Worm (Caenorhabditis elegans) whole organism, midembryonic: ENCODE measurements around the gene R08C7.8.

Experiments
- T22C8.4 ChIP-seq: fragments of 200-800 bp; sonication (Bioruptor generic); IDR thresholded peaks from 2 replicates; pipeline ENCODE4 v1.3.6; 2022; ENCODE audit warnings: missing genetic modification characterization, missing compliant biosample characterization
- cog-1 ChIP-seq: sonication (generic microtip); optimal IDR thresholded peaks from 2 replicates; lab custom pipeline; 2016; ENCODE audit warnings: missing genetic modification characterization, missing compliant biosample characterization
- flt-1 ChIP-seq: fragments of 200-800 bp; sonication (Bioruptor generic); IDR thresholded peaks from 2 replicates; pipeline ENCODE4 v1.3.6; 2022; ENCODE audit warnings: missing genetic modification characterization, missing compliant biosample characterization
- klf-2 ChIP-seq: fragments of 200-800 bp; sonication (Bioruptor generic); conservative IDR thresholded peaks from 2 replicates; pipeline ENCODE4 v1.3.6; 2022; ENCODE audit warnings: missing genetic modification reagents, missing genetic modification characterization, missing compliant biosample characterization
- med-1 ChIP-seq: sonication (generic microtip); optimal IDR thresholded peaks from 2 replicates; lab custom pipeline; 2017; ENCODE audit warnings: missing genetic modification characterization, mild to moderate bottlenecking, missing compliant biosample characterization, antibody characterized with exemption, missing genetic modification reagents; ENCODE audit not compliant: insufficient read depth
- ref-1 ChIP-seq: fragments of 200-800 bp; sonication (Bioruptor generic); conservative IDR thresholded peaks from 2 replicates; pipeline ENCODE4 v1.3.6; 2022; ENCODE audit warnings: missing genetic modification reagents, missing genetic modification characterization, missing compliant biosample characterization
- tab-1 ChIP-seq: fragments of 200-800 bp; sonication (Bioruptor generic); IDR thresholded peaks from 2 replicates; pipeline ENCODE4 v1.3.6; 2022; ENCODE audit warnings: missing genetic modification characterization, missing compliant biosample characterization
- ztf-23 ChIP-seq: fragments of 200-800 bp; sonication (Bioruptor generic); IDR thresholded peaks from 2 replicates; pipeline ENCODE4 v1.3.6; 2022; ENCODE audit warnings: missing genetic modification reagents, missing genetic modification characterization, missing compliant biosample characterization
- ztf-29 ChIP-seq: fragments of 200-800 bp; sonication (Bioruptor generic); IDR thresholded peaks from 2 replicates; pipeline ENCODE4 v1.3.6; 2022; ENCODE audit warnings: missing genetic modification reagents, missing genetic modification characterization, missing compliant biosample characterization

The R08C7.8 gene

ce11 chrIV:4441077-4441476 lies 6.7 kb upstream of the R08C7.8 start, which contains the start of gene fbxb-75:
fbxb-75 (minus strand) TSS chrIV:4441177.
- TF ChIP-seq ztf-29 (GFP tag; lab: Robert Waterston, UW) (no peak), T22C8.4 (GFP tag; lab: Robert Waterston, UW) (no peak), cog-1 (no peak), tab-1 (GFP tag; lab: Robert Waterston, UW) (no peak), med-1 (GFP tag; lab: Kevin White, UChicago) (no peak), klf-2 (GFP tag; lab: Robert Waterston, UW) (no peak), flt-1 (GFP tag; lab: Robert Waterston, UW) (no peak), ztf-23 (GFP tag; lab: Robert Waterston, UW) (no peak), ref-1 (GFP tag; lab: Robert Waterston, UW) (no peak)

ce11 chrIV:4439190-4439589 lies 4.8 kb upstream of the R08C7.8 start, which contains the start of gene fbxb-74:
fbxb-74 (minus strand) TSS chrIV:4439290.
- TF ChIP-seq tab-1 (GFP tag; lab: Robert Waterston, UW) = no peak
- no peak for TF ChIP-seq T22C8.4 (GFP tag; lab: Robert Waterston, UW)
- no peak for TF ChIP-seq klf-2 (GFP tag; lab: Robert Waterston, UW)
- TF ChIP-seq ztf-23 (GFP tag; lab: Robert Waterston, UW) = no peak
- no peak for TF ChIP-seq med-1 (GFP tag; lab: Kevin White, UChicago)
- TF ChIP-seq cog-1 = no peak
- no peak for TF ChIP-seq ref-1 (GFP tag; lab: Robert Waterston, UW)
- no peak for TF ChIP-seq ztf-29 (GFP tag; lab: Robert Waterston, UW)
- no peak for TF ChIP-seq flt-1 (GFP tag; lab: Robert Waterston, UW)

ce11 chrIV:4437825-4438224 lies 3.5 kb upstream of the R08C7.8 start:
- TF ChIP-seq ztf-23 (GFP tag; lab: Robert Waterston, UW) (no peak), T22C8.4 (GFP tag; lab: Robert Waterston, UW) (no peak), ref-1 (GFP tag; lab: Robert Waterston, UW) (no peak), ztf-29 (GFP tag; lab: Robert Waterston, UW) (no peak), tab-1 (GFP tag; lab: Robert Waterston, UW) (no peak), med-1 (GFP tag; lab: Kevin White, UChicago) (no peak), flt-1 (GFP tag; lab: Robert Waterston, UW) (no peak), klf-2 (GFP tag; lab: Robert Waterston, UW) (no peak)

ce11 chrIV:4429901-4430300 lies 4.4 kb downstream of the R08C7.8 start, which contains the start of the genes str-185 and R08C7.5:
str-185 (minus strand) TSS chrIV:4430001.
R08C7.5 (plus strand) TSS chrIV:4430229.
- TF ChIP-seq T22C8.4 (GFP tag; lab: Robert Waterston, UW) = no peak
- no peak for TF ChIP-seq ztf-29 (GFP tag; lab: Robert Waterston, UW)

- TF ChIP-seq klf-2 (GFP tag; lab: Robert Waterston, UW) = no peak
- TF ChIP-seq med-1 (GFP tag; lab: Kevin White, UChicago) = no peak
- no peak for TF ChIP-seq flt-1 (GFP tag; lab: Robert Waterston, UW)
- no peak for TF ChIP-seq ref-1 (GFP tag; lab: Robert Waterston, UW)
- no peak for TF ChIP-seq cog-1
- no peak for TF ChIP-seq T22C8.4 (GFP tag; lab: Robert Waterston, UW)
- TF ChIP-seq ztf-29 (GFP tag; lab: Robert Waterston, UW) = no peak
- TF ChIP-seq tab-1 (GFP tag; lab: Robert Waterston, UW) = no peak
- no peak for TF ChIP-seq ztf-23 (GFP tag; lab: Robert Waterston, UW)
These were observed 10.5 kb downstream of the R08C7.8 start for ce11 chrIV:4423885-4424284.

ce11 chrIV:4423026-4423425 lies 11.3 kb downstream of the R08C7.8 start:
- TF ChIP-seq ztf-23 (GFP tag; lab: Robert Waterston, UW) = no peak
- no peak for TF ChIP-seq T22C8.4 (GFP tag; lab: Robert Waterston, UW)
- TF ChIP-seq tab-1 (GFP tag; lab: Robert Waterston, UW) = no peak

ce11 chrIV:4422029-4422428 lies 12.3 kb downstream of the R08C7.8 start, which contains the start of gene clec-175:
clec-175 (plus strand) TSS chrIV:4422329.
- TF ChIP-seq ref-1 (GFP tag; lab: Robert Waterston, UW) = no peak
- no peak for TF ChIP-seq flt-1 (GFP tag; lab: Robert Waterston, UW)
- TF ChIP-seq ztf-29 (GFP tag; lab: Robert Waterston, UW) = no peak
- no peak for TF ChIP-seq klf-2 (GFP tag; lab: Robert Waterston, UW)
- no peak for TF ChIP-seq T22C8.4 (GFP tag; lab: Robert Waterston, UW)
- TF ChIP-seq tab-1 (GFP tag; lab: Robert Waterston, UW) = no peak
- TF ChIP-seq ztf-23 (GFP tag; lab: Robert Waterston, UW) = no peak
- TF ChIP-seq med-1 (GFP tag; lab: Kevin White, UChicago) = no peak

ce11 chrIV:4413114-4413513 lies 21.2 kb downstream of the R08C7.8 start:
- TF ChIP-seq T22C8.4 (GFP tag; lab: Robert Waterston, UW) = no peak
- TF ChIP-seq tab-1 (GFP tag; lab: Robert Waterston, UW) = no peak
- no peak for TF ChIP-seq klf-2 (GFP tag; lab: Robert Waterston, UW)
- TF ChIP-seq flt-1 (GFP tag; lab: Robert Waterston, UW) = no peak
- TF ChIP-seq ref-1 (GFP tag; lab: Robert Waterston, UW) = no peak
- TF ChIP-seq ztf-23 (GFP tag; lab: Robert Waterston, UW) = no peak
- no peak for TF ChIP-seq ztf-29 (GFP tag; lab: Robert Waterston, UW)
- no peak for TF ChIP-seq cog-1
- no peak for TF ChIP-seq med-1 (GFP tag; lab: Kevin White, UChicago)

ce11 chrIV:4411948-4412335 lies 22.4 kb downstream of the R08C7.8 start:
- no peak for TF ChIP-seq cog-1
- TF ChIP-seq ztf-29 (GFP tag; lab: Robert Waterston, UW) = no peak
- TF ChIP-seq med-1 (GFP tag; lab: Kevin White, UChicago) = no peak
- no peak for TF ChIP-seq ref-1 (GFP tag; lab: Robert Waterston, UW)
- TF ChIP-seq flt-1 (GFP tag; lab: Robert Waterston, UW) = no peak
- TF ChIP-seq tab-1 (GFP tag; lab: Robert Waterston, UW) = no peak
- TF ChIP-seq T22C8.4 (GFP tag; lab: Robert Waterston, UW) = no peak
- no peak for TF ChIP-seq ztf-23 (GFP tag; lab: Robert Waterston, UW)
- no peak for TF ChIP-seq klf-2 (GFP tag; lab: Robert Waterston, UW)
